Worm (Caenorhabditis elegans) whole organism, late embryonic: ENCODE results near the gene srbc-34.

Experiments used
- ama-1 ChIP-seq: fragments of 150-350 bp; optimal IDR thresholded peaks from 2 replicates; lab custom pipeline; 2014
- ceh-22 ChIP-seq: sonication (generic microtip); optimal IDR thresholded peaks from 2 replicates; lab custom pipeline; 2017; ENCODE audit warnings: missing biosample characterization, missing genetic modification characterization
- ceh-34 ChIP-seq: sonication (generic microtip); optimal IDR thresholded peaks from 2 replicates; lab custom pipeline; 2016; ENCODE audit warnings: mild to moderate bottlenecking, missing genetic modification characterization, missing compliant biosample characterization
- nhr-11 ChIP-seq: fragments of 150-350 bp; optimal IDR thresholded peaks from 2 replicates; lab custom pipeline; 2014; ENCODE audit warnings: missing biosample characterization, missing genetic modification characterization
- pag-3 ChIP-seq: sonication (generic microtip); optimal IDR thresholded peaks from 2 replicates; lab custom pipeline; 2016; ENCODE audit warnings: missing compliant biosample characterization, missing genetic modification characterization, borderline replicate concordance

DNA sequence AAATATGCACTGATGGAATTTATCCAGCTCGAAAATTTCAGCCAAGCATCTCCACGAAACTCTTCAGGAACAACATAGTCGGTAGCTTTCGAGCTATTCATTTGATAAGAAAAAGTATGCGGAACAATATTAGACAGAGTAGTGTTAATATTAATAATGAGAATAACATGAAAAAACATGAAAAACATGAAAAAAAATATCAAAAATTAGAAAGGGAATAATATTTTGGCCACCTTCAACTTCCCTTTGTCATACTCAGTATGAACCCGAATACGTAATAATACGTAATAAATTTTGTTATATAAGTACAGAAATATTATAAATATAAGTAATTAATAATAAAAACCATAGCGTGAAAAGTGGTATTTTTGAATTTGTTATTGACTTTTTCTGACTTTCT lies 34.2 kb upstream of the srbc-34 start, which contains the start of gene srw-39:
- TF ChIP-seq nhr-11 (tag; lab: Kevin White, UChicago) (no peak), ama-1 (lab: Kevin White, UChicago) (no peak), ceh-34 (tag; lab: Kevin White, UChicago) (no peak), ceh-22 (tag; lab: Kevin White, UChicago) (no peak), pag-3 (no peak)
